Worm (Caenorhabditis elegans) whole organism, mixed stage, embryonic: ENCODE data around the gene W10G11.2.

Source experiments
- ceh-43 ChIP-seq: fragments of 200-800 bp; sonication (Bioruptor generic); optimal IDR thresholded peaks from 2 replicates; lab custom pipeline; 2018; ENCODE audit warnings: mild to moderate bottlenecking, missing genetic modification characterization, moderate library complexity, missing compliant biosample characterization
- ces-1 ChIP-seq: fragments of 150-350 bp; optimal IDR thresholded peaks from 2 replicates; lab custom pipeline; 2014; ENCODE audit warnings: missing biosample characterization, missing genetic modification reagents, missing genetic modification characterization
- elt-3 ChIP-seq: fragments of 150-350 bp; optimal IDR thresholded peaks from 2 replicates; lab custom pipeline; 2014; ENCODE audit warnings: missing biosample characterization, missing genetic modification characterization
- lsy-2 ChIP-seq: fragments of 150-350 bp; optimal IDR thresholded peaks from 2 replicates; lab custom pipeline; 2014; ENCODE audit warnings: missing biosample characterization, missing genetic modification characterization
- mab-5 ChIP-seq: fragments of 150-350 bp; optimal IDR thresholded peaks from 2 replicates; lab custom pipeline; 2014; ENCODE audit warnings: missing biosample characterization, missing genetic modification characterization
- nhr-12 ChIP-seq: fragments of 150-350 bp; optimal IDR thresholded peaks from 2 replicates; lab custom pipeline; 2014; ENCODE audit warnings: missing biosample characterization, missing genetic modification characterization
- nhr-76 ChIP-seq: sonication (generic microtip); optimal IDR thresholded peaks from 2 replicates; lab custom pipeline; 2017; ENCODE audit warnings: missing biosample characterization, missing genetic modification characterization
- sem-2 ChIP-seq: fragments of 200-800 bp; sonication (Bioruptor generic); optimal IDR thresholded peaks from 2 replicates; lab custom pipeline; 2018; ENCODE audit warnings: mild to moderate bottlenecking, missing genetic modification characterization, missing compliant biosample characterization
- sptf-1 ChIP-seq: sonication (generic microtip); optimal IDR thresholded peaks from 2 replicates; lab custom pipeline; 2017; ENCODE audit warnings: mild to moderate bottlenecking, missing genetic modification characterization, moderate library complexity, missing compliant biosample characterization

W10G11.2 gene

ce11 chrII:3515384-3516053 is 45.9 kb downstream of the W10G11.2 start, which contains the start of the genes Y49F6B.14 and clec-125:
TSS of gene Y49F6B.14 (minus strand) at chrII:3515484.
TSS of gene clec-125 (plus strand) at chrII:3516003.
- TF ChIP-seq ces-1 (GFP tag; lab: Kevin White, UChicago) = no peak
- no peak for TF ChIP-seq mab-5 (tag; lab: Kevin White, UChicago)
- no peak for TF ChIP-seq nhr-12 (tag; lab: Kevin White, UChicago)
- TF ChIP-seq sptf-1 (tag; lab: Kevin White, UChicago) = no peak
- TF ChIP-seq elt-3 (tag; lab: Kevin White, UChicago) = no peak
- no peak for TF ChIP-seq sem-2 (GFP tag; lab: Kevin White, UChicago)

- TF ChIP-seq ceh-43 (GFP tag; lab: Kevin White, UChicago) = no peak
- TF ChIP-seq nhr-76 (tag; lab: Kevin White, UChicago) = no peak
These were observed 46.8 kb downstream of the W10G11.2 start, which contains the start of gene srz-5 for ce11 chrII:3514631-3515030. TSS of gene srz-5 (minus strand) at chrII:3514731.

- TF ChIP-seq nhr-76 (tag; lab: Kevin White, UChicago) (no peak), lsy-2 (no peak)
These were observed 49.2 kb downstream of the W10G11.2 start, which contains the start of gene Y49F6B.19 for ce11 chrII:3512240-3512639. TSS of gene Y49F6B.19 (minus strand) at chrII:3512340.
